Worm (Caenorhabditis elegans): ENCODE measurements around the gene C41H7.2.

The C41H7.2 gene

ce11 chrII:2987854-2988350, 26.7 kb upstream of the C41H7.2 start, which contains the start of gene lido-7 (continued):
- no peak for TF ChIP-seq egl-27 (tag; optimal IDR thresholded peaks at IDR 0.05)
- peak; percentile 59 for TF ChIP-seq swsn-7 (tag; optimal IDR thresholded peaks at IDR 0.05)
- no peak for TF ChIP-seq aha-1 (tag; optimal IDR thresholded peaks at IDR 0.05)
- TF ChIP-seq unc-62 (GFP tag; optimal IDR thresholded peaks at IDR 0.05): no peak
- 0 out of 2 replicates have a peak, but pooled peaks have one; percentile 22 for TF ChIP-seq grh-1 (GFP tag; IDR thresholded peaks at IDR 0.05)
- peak; percentile 74 for TF ChIP-seq nhr-85 (tag)
- no peak for TF ChIP-seq ceh-63 (GFP tag; optimal IDR thresholded peaks at IDR 0.05)
- no peak for TF ChIP-seq nhr-11 (tag; optimal IDR thresholded peaks at IDR 0.05)
- peak; percentile 83 for TF ChIP-seq lin-14 (GFP tag; optimal IDR thresholded peaks at IDR 0.05)
- TF ChIP-seq lin-35 (GFP tag; optimal IDR thresholded peaks at IDR 0.05): peak; percentile 27 to 59
- no peak for TF ChIP-seq ceh-90 (tag; optimal IDR thresholded peaks at IDR 0.05)
- no peak for TF ChIP-seq nhr-76 (tag; optimal IDR thresholded peaks at IDR 0.05)
- no peak for TF ChIP-seq F16B12.6 (tag; optimal IDR thresholded peaks at IDR 0.05)

- no peak for TF ChIP-seq C16A3.4 (tag; optimal IDR thresholded peaks at IDR 0.05)
- no peak for TF ChIP-seq efl-1 (optimal IDR thresholded peaks at IDR 0.05)
- TF ChIP-seq efl-1 (GFP tag; optimal IDR thresholded peaks at IDR 0.05 in 1 of 2): peak in 1 of 2 experiments; percentile 29
- TF ChIP-seq egl-13 (tag; optimal IDR thresholded peaks at IDR 0.05): no peak
- TF ChIP-seq snpc-4 (tag; optimal IDR thresholded peaks at IDR 0.05): no peak
Measured at ce11 chrII:2990089-2990488, 24.5 kb upstream of the C41H7.2 start.

ce11 chrII:2991555-2992083, 23.0 kb upstream of the C41H7.2 start, which contains the start of gene K08A2.2:
K08A2.2 (plus strand) TSS chrII:2991605.
- TF ChIP-seq fkh-10 (GFP tag; optimal IDR thresholded peaks at IDR 0.05) (no peak), elt-2 (tag; optimal IDR thresholded peaks at IDR 0.05) (peak; percentile 28), nhr-237 (tag; optimal IDR thresholded peaks at IDR 0.05) (no peak), rnt-1 (tag; optimal IDR thresholded peaks at IDR 0.05) (peak; percentile 51), lsy-2 (tag; optimal IDR thresholded peaks at IDR 0.05) (no peak), isw-1 (GFP tag; IDR thresholded peaks at IDR 0.05) (peak; percentile 17; the same call in 1 of the 2 replicates), egl-13 (tag; optimal IDR thresholded peaks at IDR 0.05) (peak; percentile 16), nhr-90 (tag; optimal IDR thresholded peaks at IDR 0.05; ENCODE audit: poor library complexity) (peak; percentile 31), nhr-20 (tag; optimal IDR thresholded peaks at IDR 0.05) (no peak), efl-1 (optimal IDR thresholded peaks at IDR 0.05) (peak in 1 of 2 experiments; percentile 24), efl-1 (GFP tag; optimal IDR thresholded peaks at IDR 0.05 in 1 of 2) (peak in 1 of 2 experiments; percentile 64), snpc-4 (tag; optimal IDR thresholded peaks at IDR 0.05) (no peak), tbx-2 (tag; optimal IDR thresholded peaks at IDR 0.05) (peak; percentile 11), mab-9 (GFP tag; IDR thresholded peaks at IDR 0.05) (no peak; the same call in 1 of the 2 replicates), unc-98 (GFP tag; IDR thresholded peaks at IDR 0.05) (peak; percentile 73), ceh-90 (tag; optimal IDR thresholded peaks at IDR 0.05) (peak; percentile 39), nhr-19 (GFP tag; conservative IDR thresholded peaks at IDR 0.05) (peak; percentile 36), nhr-71 (tag; optimal IDR thresholded peaks at IDR 0.05) (peak; percentile 35), pax-3 (tag; optimal IDR thresholded peaks at IDR 0.05) (peak; percentile 35), xbp-1 (tag; optimal IDR thresholded peaks at IDR 0.05) (peak; percentile 17), nhr-47 (tag; optimal IDR thresholded peaks at IDR 0.05) (peak; percentile 48), mef-2 (tag; optimal IDR thresholded peaks at IDR 0.05) (no peak), hlh-4 (tag; optimal IDR thresholded peaks at IDR 0.05) (no peak), egl-27 (tag; optimal IDR thresholded peaks at IDR 0.05) (no peak), lir-3 (tag; optimal IDR thresholded peaks at IDR 0.05; ENCODE audit: poor library complexity) (peak; percentile 77), zag-1 (tag; optimal IDR thresholded peaks at IDR 0.05) (no peak), nhr-85 (tag) (peak; percentile 44), unc-62 (GFP tag; optimal IDR thresholded peaks at IDR 0.05) (no peak), ztf-11 (tag; optimal IDR thresholded peaks at IDR 0.05) (peak in 1 of 2 experiments; percentile 54)

Measured in whole organism, L1 larva.